Fruit fly (Drosophila melanogaster): ENCODE data around the gene CG16719.

Gene CG16719

DNA sequence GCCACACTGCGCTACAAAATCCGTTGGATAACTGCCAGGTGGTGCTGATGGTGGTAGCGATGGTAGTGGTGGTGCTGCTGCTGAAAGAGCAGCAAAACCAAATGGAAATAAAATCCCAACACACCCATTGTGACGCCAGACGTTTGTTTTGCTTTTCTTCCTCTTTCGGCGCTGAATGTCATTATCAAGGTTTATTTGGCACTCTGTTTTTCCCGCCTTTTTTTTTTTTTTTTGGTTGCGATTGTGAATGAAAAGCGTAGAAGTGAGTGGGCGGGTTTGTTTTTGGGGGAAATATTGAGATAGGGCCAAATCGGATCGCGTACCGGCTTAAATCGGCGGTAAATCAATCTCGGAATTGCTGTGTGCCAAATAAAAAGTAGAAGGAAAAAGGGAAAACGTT, 7.7 kb upstream of the CG16719 start:
- TF ChIP-seq CG7045 (GFP tag; optimal IDR thresholded peaks at IDR 0.05) (no peak), CG14711 (tag; optimal IDR thresholded peaks at IDR 0.05) (no peak), CG33017 (tag; optimal IDR thresholded peaks at IDR 0.05) (no peak), kay (GFP tag; ENCODE audit: borderline replicate concordance) (no peak)

DNA sequence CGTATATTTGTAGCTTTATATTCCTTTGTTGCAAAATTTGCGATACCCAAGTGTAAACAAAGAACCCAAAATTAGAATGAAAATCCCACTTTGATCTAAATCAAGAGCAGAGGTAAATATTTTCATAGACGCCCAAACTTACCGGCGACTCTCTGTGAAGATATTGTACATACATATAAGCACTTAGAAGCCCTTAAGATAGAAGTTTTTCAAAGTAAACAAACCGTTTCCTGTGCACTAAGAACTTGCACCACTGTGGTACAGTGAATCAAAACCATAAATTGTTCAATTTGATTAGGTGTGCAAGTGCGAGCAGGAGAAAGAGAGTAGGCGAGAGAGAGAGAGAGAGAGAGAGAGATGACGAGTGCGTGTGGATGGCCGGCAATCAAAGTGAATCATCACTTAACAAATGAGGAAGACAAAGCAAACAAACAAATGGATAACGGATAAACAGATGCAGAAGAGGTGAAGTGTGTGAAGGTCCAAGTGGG, 6.9 kb upstream of the CG16719 start:
- TF ChIP-seq CG7045 (GFP tag; optimal IDR thresholded peaks at IDR 0.05) (no peak), cic (GFP tag; optimal IDR thresholded peaks at IDR 0.05) (peak; percentile 14), kay (GFP tag; ENCODE audit: borderline replicate concordance) (peak; percentile 89), Hr96 (GFP tag; optimal IDR thresholded peaks at IDR 0.05) (no peak), pad (GFP tag; optimal IDR thresholded peaks at IDR 0.05) (peak; percentile 3)

DNA sequence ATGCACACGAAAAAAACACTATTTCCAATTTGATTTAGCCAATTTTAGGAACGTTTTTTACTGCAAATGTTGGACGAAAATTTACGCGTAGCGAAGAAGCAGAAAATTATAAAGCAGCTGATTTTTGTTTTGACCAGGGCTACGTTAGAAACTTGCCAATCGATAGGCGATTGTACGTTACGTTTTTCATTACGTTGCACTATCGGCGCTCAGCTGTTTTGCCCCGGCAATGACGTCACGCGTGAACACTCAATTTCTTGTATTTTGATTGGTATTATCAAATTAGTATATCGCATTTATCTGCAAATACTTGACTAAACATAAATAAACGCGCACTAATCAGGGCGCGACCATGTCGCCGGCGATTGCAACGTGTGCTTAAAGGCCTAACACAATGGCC, 6.0 kb upstream of the CG16719 start, which contains the start of the genes fry and CG16717:
Gene fry (minus strand): TSS at position 110 of the 400 bp plus-strand sequence.
Gene CG16717 (plus strand): TSS at position 208 of the 400 bp plus-strand sequence.
- TF ChIP-seq CG5204 (GFP tag; optimal IDR thresholded peaks at IDR 0.05) (no peak), CG33017 (tag; optimal IDR thresholded peaks at IDR 0.05) (no peak), bab1 (GFP tag; optimal IDR thresholded peaks at IDR 0.05) (peak; percentile 27), Clk (GFP tag; optimal IDR thresholded peaks at IDR 0.05) (no peak), tj (GFP tag; optimal IDR thresholded peaks at IDR 0.05) (peak; percentile 60), cic (GFP tag; optimal IDR thresholded peaks at IDR 0.05) (peak; percentile 32)

dm6 chr3L:9680968-9681367, 4.0 kb upstream of the CG16719 start, which contains the start of gene alphaTub67C:
Gene alphaTub67C, plus strand, starts transcription at chr3L:9681268.
- TF ChIP-seq ovo (GFP tag; optimal IDR thresholded peaks at IDR 0.05): peak; percentile 37
- TF ChIP-seq Hr96 (GFP tag; optimal IDR thresholded peaks at IDR 0.05): no peak
- TF ChIP-seq pad (GFP tag; optimal IDR thresholded peaks at IDR 0.05): peak; percentile 88
- no peak for TF ChIP-seq CG1620 (GFP tag; optimal IDR thresholded peaks at IDR 0.05)
- no peak for TF ChIP-seq Crg-1 (GFP tag; optimal IDR thresholded peaks at IDR 0.05)

dm6 chr3L:9687536-9687935, 2.6 kb downstream of the CG16719 start:
- TF ChIP-seq cic (GFP tag; optimal IDR thresholded peaks at IDR 0.05): peak; percentile 24
- no peak for TF ChIP-seq ovo (GFP tag; optimal IDR thresholded peaks at IDR 0.05)
- TF ChIP-seq kay (GFP tag; ENCODE audit: borderline replicate concordance): peak; percentile 86

DNA sequence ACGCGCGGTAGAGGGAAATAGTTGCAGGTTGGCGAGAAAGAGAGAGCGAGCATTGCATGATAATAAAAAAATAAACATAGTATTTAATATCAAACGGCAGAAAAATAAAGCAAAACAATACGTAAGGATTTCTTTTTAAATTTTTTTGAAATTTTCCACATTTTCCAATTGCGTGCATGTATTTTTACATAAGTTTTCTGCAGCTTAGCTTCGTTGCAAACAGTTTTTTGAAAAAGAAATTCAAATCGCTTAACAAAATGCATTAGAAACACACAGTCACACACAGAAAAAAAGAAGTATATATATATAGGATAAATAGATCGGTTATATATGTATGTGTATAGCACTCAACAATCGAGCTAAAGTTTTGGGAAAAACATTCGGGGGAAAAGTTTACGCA, 3.7 kb downstream of the CG16719 start:
- TF ChIP-seq tj (GFP tag; optimal IDR thresholded peaks at IDR 0.05) (no peak), kay (GFP tag; ENCODE audit: borderline replicate concordance) (peak; percentile 97)

dm6 chr3L:9689809-9690208, 4.8 kb downstream of the CG16719 start:
- TF ChIP-seq CG5204 (GFP tag; optimal IDR thresholded peaks at IDR 0.05) (no peak), Hr96 (GFP tag; optimal IDR thresholded peaks at IDR 0.05) (no peak), CG12768 (GFP tag; optimal IDR thresholded peaks at IDR 0.05) (peak; percentile 49), pad (GFP tag; optimal IDR thresholded peaks at IDR 0.05) (no peak), tj (GFP tag; optimal IDR thresholded peaks at IDR 0.05) (peak; percentile 52), CG7101 (tag; optimal IDR thresholded peaks at IDR 0.05) (no peak), Crg-1 (GFP tag; optimal IDR thresholded peaks at IDR 0.05) (no peak), CG14711 (tag; optimal IDR thresholded peaks at IDR 0.05) (peak; percentile 2), cic (GFP tag; optimal IDR thresholded peaks at IDR 0.05) (peak; percentile 70), bab1 (GFP tag; optimal IDR thresholded peaks at IDR 0.05) (no peak), Mnt (GFP tag; optimal IDR thresholded peaks at IDR 0.05) (peak; percentile 67)

- peak; percentile 56 for TF ChIP-seq CG5204 (GFP tag; optimal IDR thresholded peaks at IDR 0.05)
- peak; percentile 48 for TF ChIP-seq bab1 (GFP tag; optimal IDR thresholded peaks at IDR 0.05)
- TF ChIP-seq CG33017 (tag; optimal IDR thresholded peaks at IDR 0.05): peak; percentile 77
- TF ChIP-seq ovo (GFP tag; optimal IDR thresholded peaks at IDR 0.05): no peak
- peak; percentile 68 for TF ChIP-seq CG7101 (tag; optimal IDR thresholded peaks at IDR 0.05)
- peak; percentile 65 for TF ChIP-seq CG14711 (tag; optimal IDR thresholded peaks at IDR 0.05)
- TF ChIP-seq kay (GFP tag; ENCODE audit: borderline replicate concordance): peak; percentile 83
- no peak for TF ChIP-seq cic (GFP tag; optimal IDR thresholded peaks at IDR 0.05)
- no peak for TF ChIP-seq CG7045 (GFP tag; optimal IDR thresholded peaks at IDR 0.05)
- TF ChIP-seq CG11617 (GFP tag; optimal IDR thresholded peaks at IDR 0.05): peak; percentile 57
- TF ChIP-seq pad (GFP tag; optimal IDR thresholded peaks at IDR 0.05): peak; percentile 6
- TF ChIP-seq Crg-1 (GFP tag; optimal IDR thresholded peaks at IDR 0.05): no peak
- peak; percentile 37 for TF ChIP-seq Mnt (GFP tag; optimal IDR thresholded peaks at IDR 0.05)
- TF ChIP-seq toe (GFP tag; optimal IDR thresholded peaks at IDR 0.05): peak; percentile 17
- TF ChIP-seq CG12768 (GFP tag; optimal IDR thresholded peaks at IDR 0.05): no peak
- peak; percentile 53 for TF ChIP-seq Hr96 (GFP tag; optimal IDR thresholded peaks at IDR 0.05)
- no peak for TF ChIP-seq cnc (optimal IDR thresholded peaks at IDR 0.05)
These were observed 6.0 kb downstream of the CG16719 start for dm6 chr3L:9690798-9691475.
